Worm (Caenorhabditis elegans): ENCODE measurements around the gene srxa-8.
A peak's percentile ranks its signal among the peaks of the same experiment; 100 is the strongest.

srxa-8 gene

ce11 chrX:13356469-13356868 lies 47.8 kb upstream of the srxa-8 start (continued):
- TF ChIP-seq fkh-10 (GFP tag; optimal IDR thresholded peaks at IDR 0.05) (no peak), zag-1 (tag; optimal IDR thresholded peaks at IDR 0.05) (no peak), mdl-1 (tag; optimal IDR thresholded peaks at IDR 0.05) (peak in 1 of 2 experiments; percentile 80), xbp-1 (tag; optimal IDR thresholded peaks at IDR 0.05) (peak; percentile 4), egl-13 (tag; optimal IDR thresholded peaks at IDR 0.05) (no peak), tbx-2 (tag; optimal IDR thresholded peaks at IDR 0.05) (peak; percentile 88), efl-1 (optimal IDR thresholded peaks at IDR 0.05) (peak in 1 of 2 experiments; percentile 10), efl-1 (GFP tag; optimal IDR thresholded peaks at IDR 0.05 in 1 of 2) (no peak), elt-2 (tag; optimal IDR thresholded peaks at IDR 0.05) (peak; percentile 77), snpc-4 (tag; optimal IDR thresholded peaks at IDR 0.05) (no peak)

ce11 chrX:13354672-13355407 lies 46.2 kb upstream of the srxa-8 start:
- TF ChIP-seq nhr-90 (tag; optimal IDR thresholded peaks at IDR 0.05; ENCODE audit: poor library complexity) (peak; percentile 34), lin-35 (GFP tag; optimal IDR thresholded peaks at IDR 0.05) (peak in 1 of 2 experiments; percentile 37), nhr-20 (tag; optimal IDR thresholded peaks at IDR 0.05) (peak; percentile 70), blmp-1 (tag; optimal IDR thresholded peaks at IDR 0.05) (peak; percentile 94), lin-13 (GFP tag; optimal IDR thresholded peaks at IDR 0.05) (peak; percentile 2), dsc-1 (tag; optimal IDR thresholded peaks at IDR 0.05) (peak; percentile 41), C16A3.4 (tag; optimal IDR thresholded peaks at IDR 0.05) (peak; percentile 25), elt-3 (tag; optimal IDR thresholded peaks at IDR 0.05) (peak in 3 of 6 experiments; percentile 32 to 49 (median 44)), lin-14 (GFP tag; optimal IDR thresholded peaks at IDR 0.05) (peak; percentile 83), snu-23 (GFP tag; optimal IDR thresholded peaks at IDR 0.05) (peak; percentile 62), fkh-8 (tag; optimal IDR thresholded peaks at IDR 0.05) (peak; percentile 54), fkh-4 (tag; optimal IDR thresholded peaks at IDR 0.05; ENCODE audit: borderline replicate concordance) (no peak), ztf-4 (tag; optimal IDR thresholded peaks at IDR 0.05) (peak; percentile 27), vab-15 (tag; optimal IDR thresholded peaks at IDR 0.05) (no peak), nhr-47 (tag; optimal IDR thresholded peaks at IDR 0.05) (peak; percentile 58), unc-130 (tag; optimal IDR thresholded peaks at IDR 0.05) (peak; percentile 44), nhr-19 (GFP tag; conservative IDR thresholded peaks at IDR 0.05) (peak; percentile 66), nhr-85 (tag) (peak; percentile 90), isw-1 (GFP tag; IDR thresholded peaks at IDR 0.05) (no peak), aha-1 (tag; optimal IDR thresholded peaks at IDR 0.05) (no peak), nhr-71 (tag; optimal IDR thresholded peaks at IDR 0.05) (peak; percentile 76), mab-9 (GFP tag; IDR thresholded peaks at IDR 0.05) (no peak), lsy-2 (tag; optimal IDR thresholded peaks at IDR 0.05) (peak in 1 of 2 experiments; percentile 12), sup-37 (GFP tag; optimal IDR thresholded peaks at IDR 0.05) (no peak), irx-1 (tag; optimal IDR thresholded peaks at IDR 0.05) (peak; percentile 3), rnt-1 (tag; optimal IDR thresholded peaks at IDR 0.05) (peak; percentile 85), elt-2 (tag; optimal IDR thresholded peaks at IDR 0.05) (peak; percentile 69), mep-1 (tag; optimal IDR thresholded peaks at IDR 0.05) (peak; percentile 39), ceh-82 (tag; optimal IDR thresholded peaks at IDR 0.05) (no peak), jun-1 (tag; optimal IDR thresholded peaks at IDR 0.05) (peak; percentile 71), tbx-2 (tag; optimal IDR thresholded peaks at IDR 0.05) (peak; percentile 49), egl-27 (tag; optimal IDR thresholded peaks at IDR 0.05) (peak in 1 of 2 experiments; percentile 37)
